Worm (Caenorhabditis elegans): ENCODE measurements around the gene E02H4.5.

ce11 chrX:14236121-14236824 lies 18.7 kb downstream of the E02H4.5 start:
- no peak for TF ChIP-seq jun-1 (tag; optimal IDR thresholded peaks at IDR 0.05)
- no peak for TF ChIP-seq nhr-10 (tag; optimal IDR thresholded peaks at IDR 0.05)
- TF ChIP-seq lin-39 (tag; optimal IDR thresholded peaks at IDR 0.05): no peak
- no peak for TF ChIP-seq zag-1 (tag; optimal IDR thresholded peaks at IDR 0.05)
- no peak for TF ChIP-seq unc-130 (GFP tag; optimal IDR thresholded peaks at IDR 0.05)
